Fruit fly (Drosophila melanogaster): ENCODE results near the gene CG13282.

DNA sequence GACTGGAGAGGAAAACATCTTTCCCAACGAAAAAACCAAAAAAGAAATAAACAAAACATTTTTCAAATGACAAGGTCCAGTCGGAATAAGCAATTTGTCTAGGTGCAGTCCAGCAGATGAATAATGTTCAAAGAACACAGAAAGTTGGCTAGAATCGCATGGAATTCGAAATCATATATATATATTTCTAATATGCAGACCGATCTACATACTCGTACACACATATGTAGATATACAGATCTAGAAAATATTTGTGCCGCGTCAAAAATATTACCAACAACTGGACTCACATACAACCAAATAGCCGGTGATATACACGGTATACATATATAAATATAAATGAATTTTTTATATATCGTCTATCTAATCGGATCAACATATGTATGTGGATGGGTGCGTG is 5.4 kb upstream of the CG13282 start:
- TF ChIP-seq psq (GFP tag; optimal IDR thresholded peaks at IDR 0.05) (no peak), schlank (tag; optimal IDR thresholded peaks at IDR 0.05) (no peak), CG6854 (GFP tag; optimal IDR thresholded peaks at IDR 0.05) (no peak), Gug (GFP tag; IDR thresholded peaks at IDR 0.05) (no peak), CG10209 (GFP tag; optimal IDR thresholded peaks at IDR 0.05) (no peak), kay (GFP tag; optimal IDR thresholded peaks at IDR 0.05) (no peak), HLHmδ (GFP tag; optimal IDR thresholded peaks at IDR 0.05) (no peak), CG31224 (GFP tag; IDR thresholded peaks at IDR 0.05) (no peak)
